Fruit fly (Drosophila melanogaster) whole organism, embryonic: ENCODE measurements around the gene CG3078.
A peak's percentile ranks its signal among the peaks of the same experiment; 100 is the strongest.

Experiments used
- CG10462 ChIP-seq: fragments of 200-800 bp; sonication (Bioruptor generic); optimal IDR thresholded peaks from 2 replicates; lab custom pipeline; 2016; ENCODE audit warnings: missing biosample characterization, missing genetic modification characterization
- CG11723 ChIP-seq: fragments of 200-800 bp; sonication (Bioruptor generic); optimal IDR thresholded peaks from 2 replicates; lab custom pipeline; 2017; ENCODE audit warnings: missing biosample characterization, mild to moderate bottlenecking, missing genetic modification characterization
- CG12299 ChIP-seq: fragments of 200-800 bp; sonication (Bioruptor generic); optimal IDR thresholded peaks from 2 replicates; lab custom pipeline; 2018; ENCODE audit warnings: missing biosample characterization, mild to moderate bottlenecking, missing genetic modification characterization
- CG13424 ChIP-seq: fragments of 200-800 bp; sonication (Bioruptor generic); optimal IDR thresholded peaks from 2 replicates; lab custom pipeline; 2019; ENCODE audit warnings: missing biosample characterization, mild to moderate bottlenecking, missing genetic modification characterization, moderate library complexity
- CG15073 ChIP-seq: fragments of 200-800 bp; sonication (Bioruptor generic); optimal IDR thresholded peaks from 2 replicates; lab custom pipeline; 2016; ENCODE audit warnings: missing biosample characterization, missing genetic modification characterization
- CG17612 ChIP-seq: fragments of 200-800 bp; sonication (Bioruptor generic); IDR thresholded peaks from 2 replicates; pipeline ENCODE4 v1.3.6; 2022; ENCODE audit warnings: missing biosample characterization, missing genetic modification characterization
- CG18011 ChIP-seq: fragments of 200-800 bp; sonication (Bioruptor generic); optimal IDR thresholded peaks from 2 replicates; lab custom pipeline; 2017; ENCODE audit warnings: missing biosample characterization, missing genetic modification characterization, mild to moderate bottlenecking, moderate library complexity, missing genotype
- CG18262 ChIP-seq: fragments of 200-800 bp; optimal IDR thresholded peaks from 3 replicates; lab custom pipeline; 2019; ENCODE audit warnings: missing biosample characterization, mild to moderate bottlenecking, missing genetic modification characterization, moderate library complexity
- CG3163 ChIP-seq: fragments of 200-800 bp; sonication (Bioruptor generic); optimal IDR thresholded peaks from 3 replicates; lab custom pipeline; 2016; ENCODE audit warnings: missing biosample characterization, missing genetic modification characterization
- CG3281 ChIP-seq: fragments of 200-800 bp; sonication (Bioruptor generic); optimal IDR thresholded peaks from 3 replicates; lab custom pipeline; 2017; ENCODE audit warnings: missing biosample characterization, mild to moderate bottlenecking, missing genetic modification characterization
- CG3847 ChIP-seq: fragments of 200-800 bp; sonication (Bioruptor generic); IDR thresholded peaks from 2 replicates; pipeline ENCODE4 v1.3.6; 2022; ENCODE audit warnings: missing biosample characterization, missing genetic modification characterization
- CG4360 ChIP-seq: fragments of 200-800 bp; sonication (Bioruptor generic); IDR thresholded peaks from 2 replicates; pipeline ENCODE4 v1.3.6; 2022; ENCODE audit warnings: missing biosample characterization, missing genetic modification characterization
- CG43689 ChIP-seq: fragments of 200-800 bp; sonication (Bioruptor generic); IDR thresholded peaks from 2 replicates; pipeline ENCODE4 v1.3.6; 2022; ENCODE audit warnings: missing biosample characterization, missing genetic modification characterization
- CG4707 ChIP-seq: fragments of 200-800 bp; sonication (Bioruptor generic); optimal IDR thresholded peaks from 2 replicates; lab custom pipeline; 2018; ENCODE audit warnings: missing biosample characterization, mild to moderate bottlenecking, missing genetic modification characterization, moderate library complexity
- CG6175 ChIP-seq: fragments of 200-800 bp; sonication (Bioruptor generic); IDR thresholded peaks from 3 replicates; pipeline ENCODE4 v1.3.6; 2022; ENCODE audit warnings: missing biosample characterization, missing genetic modification characterization
- CG6689 ChIP-seq: fragments of 200-800 bp; sonication (Bioruptor generic); IDR thresholded peaks from 2 replicates; pipeline ENCODE4 v1.3.6; 2022; ENCODE audit warnings: missing biosample characterization, missing genetic modification characterization
- CG6765 ChIP-seq: fragments of 200-800 bp; sonication (Bioruptor generic); optimal IDR thresholded peaks from 3 replicates; lab custom pipeline; 2017; ENCODE audit warnings: missing biosample characterization, mild to moderate bottlenecking, missing genetic modification characterization
- CG6854 ChIP-seq: fragments of 200-800 bp; sonication (Bioruptor generic); optimal IDR thresholded peaks from 3 replicates; lab custom pipeline; 2017; ENCODE audit warnings: missing biosample characterization, mild to moderate bottlenecking, missing genetic modification characterization
- CG8281 ChIP-seq: fragments of 200-800 bp; sonication (Bioruptor generic); optimal IDR thresholded peaks from 2 replicates; lab custom pipeline; 2018; ENCODE audit warnings: missing biosample characterization, mild to moderate bottlenecking, missing genetic modification characterization, moderate library complexity
- CG9215 ChIP-seq: fragments of 200-800 bp; sonication (Bioruptor generic); IDR thresholded peaks from 2 replicates; pipeline ENCODE4 v1.3.6; 2022; ENCODE audit warnings: missing biosample characterization, missing genetic modification characterization
- CG9609 ChIP-seq: fragments of 200-800 bp; sonication (Bioruptor generic); optimal IDR thresholded peaks from 3 replicates; lab custom pipeline; 2016; ENCODE audit warnings: missing biosample characterization, missing genetic modification characterization
- CG9797 ChIP-seq: fragments of 200-800 bp; sonication (Bioruptor generic); optimal IDR thresholded peaks from 3 replicates; lab custom pipeline; 2018; ENCODE audit warnings: missing biosample characterization, mild to moderate bottlenecking, missing genetic modification characterization
- Chrac-16 ChIP-seq: fragments of 200-800 bp; sonication (Bioruptor generic); optimal IDR thresholded peaks from 3 replicates; lab custom pipeline; 2016; ENCODE audit warnings: missing biosample characterization, missing genetic modification characterization
- D19A ChIP-seq: fragments of 200-800 bp; optimal IDR thresholded peaks from 3 replicates; lab custom pipeline; 2019; ENCODE audit warnings: missing biosample characterization, mild to moderate bottlenecking, missing genetic modification characterization, moderate library complexity
- Ets65A ChIP-seq: fragments of 200-800 bp; sonication (Bioruptor generic); peaks from one replicate; lab custom pipeline; 2016; ENCODE audit warnings: missing biosample characterization, missing genetic modification characterization
- Hmx ChIP-seq: fragments of 200-800 bp; sonication (Bioruptor generic); optimal IDR thresholded peaks from 2 replicates; lab custom pipeline; 2016; ENCODE audit warnings: missing biosample characterization, missing genetic modification characterization
- Hr39 ChIP-seq: fragments of >200 bp; optimal IDR thresholded peaks from 2 replicates; lab custom pipeline; 2017
- Mad ChIP-seq: fragments of 200-800 bp; sonication (Bioruptor generic); optimal IDR thresholded peaks from 2 replicates; lab custom pipeline; 2016; ENCODE audit warnings: missing biosample characterization, missing genetic modification characterization
- Opbp ChIP-seq: fragments of 200-800 bp; sonication (Bioruptor generic); IDR thresholded peaks from 3 replicates; pipeline ENCODE4 v1.3.6; 2022; ENCODE audit warnings: missing biosample characterization, missing genetic modification characterization; ENCODE audit not compliant: partially characterized antibody
- Poxn ChIP-seq: fragments of 200-800 bp; sonication (Bioruptor generic); IDR thresholded peaks from 2 replicates; pipeline ENCODE4 v1.3.6; 2022; ENCODE audit warnings: missing biosample characterization, missing genetic modification characterization
- Sox102F ChIP-seq: fragments of 200-800 bp; sonication (Bioruptor generic); optimal IDR thresholded peaks from 2 replicates; lab custom pipeline; 2018; ENCODE audit warnings: missing biosample characterization, mild to moderate bottlenecking, missing genetic modification characterization, moderate library complexity
- Usf ChIP-seq: fragments of 200-800 bp; sonication (Bioruptor generic); optimal IDR thresholded peaks from 2 replicates; lab custom pipeline; 2017; ENCODE audit warnings: missing genotype, missing biosample characterization, missing genetic modification characterization
- amos ChIP-seq: fragments of 200-800 bp; sonication (Bioruptor generic); IDR thresholded peaks from 2 replicates; pipeline ENCODE4 v1.3.6; 2022; ENCODE audit warnings: missing biosample characterization, missing genetic modification characterization; ENCODE audit not compliant: partially characterized antibody
- dimm ChIP-seq: fragments of 200-800 bp; sonication (Bioruptor generic); IDR thresholded peaks from 2 replicates; pipeline ENCODE4 v1.3.6; 2022; ENCODE audit warnings: missing biosample characterization, missing genetic modification characterization
- ems ChIP-seq: fragments of 200-800 bp; sonication (Bioruptor generic); optimal IDR thresholded peaks from 3 replicates; lab custom pipeline; 2016; ENCODE audit warnings: missing biosample characterization, missing genetic modification characterization
- fd3F ChIP-seq: fragments of 200-800 bp; sonication (Bioruptor generic); optimal IDR thresholded peaks from 2 replicates; lab custom pipeline; 2018; ENCODE audit warnings: missing biosample characterization, mild to moderate bottlenecking, missing genetic modification characterization, moderate library complexity
- fd96Cb ChIP-seq: fragments of 200-800 bp; sonication (Bioruptor generic); optimal IDR thresholded peaks from 2 replicates; lab custom pipeline; 2018; ENCODE audit warnings: missing biosample characterization, mild to moderate bottlenecking, missing genetic modification characterization, moderate library complexity
- fu2 ChIP-seq: fragments of 200-800 bp; sonication (Bioruptor generic); optimal IDR thresholded peaks from 2 replicates; lab custom pipeline; 2016; ENCODE audit warnings: missing biosample characterization, missing genetic modification characterization
- h ChIP-seq: fragments of >200 bp; optimal IDR thresholded peaks from 2 replicates; lab custom pipeline; 2017
- luna ChIP-seq: fragments of 200-800 bp; sonication (Bioruptor generic); optimal IDR thresholded peaks from 2 replicates; lab custom pipeline; 2016; ENCODE audit warnings: missing biosample characterization, missing genetic modification characterization
- mld ChIP-seq: fragments of 200-800 bp; sonication (Bioruptor generic); IDR thresholded peaks from 3 replicates; pipeline ENCODE4 v1.3.6; 2022; ENCODE audit warnings: missing biosample characterization, missing genetic modification characterization; ENCODE audit not compliant: partially characterized antibody
- odd ChIP-seq: fragments of 200-800 bp; sonication (Bioruptor generic); optimal IDR thresholded peaks from 2 replicates; lab custom pipeline; 2017; ENCODE audit warnings: missing biosample characterization, mild to moderate bottlenecking, missing genetic modification characterization
- pho ChIP-seq: fragments of 200-800 bp; sonication (Bioruptor generic); optimal IDR thresholded peaks from 2 replicates; lab custom pipeline; 2016; ENCODE audit warnings: missing biosample characterization, missing genetic modification characterization
- prd ChIP-seq, 3 experiments: fragments of >200 bp in 2 of 3; fragments of 200-800 bp in 1 of 3; sonication (Bioruptor generic) in 1 of 3; optimal IDR thresholded peaks in 2 of 3; IDR thresholded peaks in 1 of 3; 2 replicates in 2 of 3; 3 replicates in 1 of 3; pipeline versions ENCODE4 v1.3.6 to Lab custom; 2017 to 2022; ENCODE audit warnings: missing biosample characterization in 1 of 3, missing genetic modification characterization in 1 of 3
- shn ChIP-seq: fragments of 200-800 bp; sonication (Bioruptor generic); optimal IDR thresholded peaks from 3 replicates; lab custom pipeline; 2016; ENCODE audit warnings: missing biosample characterization, missing genetic modification characterization
- sr ChIP-seq: fragments of 200-800 bp; sonication (Bioruptor generic); IDR thresholded peaks from 3 replicates; pipeline ENCODE4 v1.3.6; 2022; ENCODE audit warnings: missing biosample characterization, missing genetic modification characterization
- tx ChIP-seq: fragments of 200-800 bp; sonication (Bioruptor generic); optimal IDR thresholded peaks from 2 replicates; lab custom pipeline; 2016; ENCODE audit warnings: missing biosample characterization, missing genetic modification characterization
- zen ChIP-seq: fragments of 200-800 bp; sonication (Bioruptor generic); optimal IDR thresholded peaks from 3 replicates; lab custom pipeline; 2018; ENCODE audit warnings: missing biosample characterization, mild to moderate bottlenecking, missing genetic modification characterization, moderate library complexity
- zfh2 ChIP-seq: fragments of 200-800 bp; sonication (Bioruptor generic); optimal IDR thresholded peaks from 2 replicates; lab custom pipeline; 2016; ENCODE audit warnings: missing biosample characterization, missing genetic modification characterization

Gene CG3078

dm6 chrX:2301613-2302522 lies 42.2 kb upstream of the CG3078 start (continued):
- TF ChIP-seq odd (GFP tag; lab: Kevin White, UChicago) (peak; percentile 62), CG6175 (GFP tag; lab: Robert Waterston, UW) (peak; percentile 23; the same call in 1 of the 3 replicates), CG13424 (peak; percentile 83), CG18262 (tag; lab: Kevin White, UChicago) (peak; percentile 86), zfh2 (GFP tag; lab: Kevin White, UChicago) (peak; percentile 68), tx (peak; percentile 79), prd (optimal IDR thresholded peaks at IDR 0.05; lab: Kevin White, UChicago) (no peak), prd (GFP tag; IDR thresholded peaks at IDR 0.05; lab: Robert Waterston, UW) (peak; percentile 90), CG3163 (GFP tag; lab: Kevin White, UChicago) (peak; percentile 56), fd3F (GFP tag; lab: Kevin White, UChicago) (peak; percentile 71), fu2 (GFP tag; lab: Kevin White, UChicago) (peak; percentile 78), zen (tag; lab: Kevin White, UChicago) (peak; percentile 56), sr (GFP tag; lab: Robert Waterston, UW) (peak; percentile 68; the same call in 1 of the 3 replicates), CG9215 (GFP tag; lab: Robert Waterston, UW) (peak; percentile 70; the same call in 1 of the 2 replicates), CG6765 (peak; percentile 47), CG43689 (GFP tag; lab: Robert Waterston, UW) (0 out of 2 replicates have a peak, but pooled peaks have one; percentile 18), Usf (GFP tag; lab: Kevin White, UChicago) (peak; percentile 72), Mad (GFP tag; lab: Kevin White, UChicago) (peak; percentile 75), CG4360 (GFP tag; lab: Robert Waterston, UW) (peak; percentile 41), dimm (GFP tag; lab: Robert Waterston, UW) (peak; percentile 46; the same call in 1 of the 2 replicates), CG9797 (GFP tag; lab: Kevin White, UChicago) (no peak), pho (peak; percentile 78), Hmx (GFP tag; lab: Kevin White, UChicago) (peak; percentile 28), CG8281 (tag; lab: Kevin White, UChicago) (peak; percentile 46), ems (GFP tag; lab: Kevin White, UChicago) (peak; percentile 76), CG6689 (peak; percentile 90), CG3281 (GFP tag; lab: Kevin White, UChicago) (peak; percentile 79), h (lab: Kevin White, UChicago) (no peak), Chrac-16 (peak; percentile 75), mld (GFP tag; lab: Robert Waterston, UW) (no peak), CG6854 (peak; percentile 69), D19A (tag; lab: Kevin White, UChicago) (peak; percentile 78), CG3847 (peak; percentile 61), CG18011 (peak; percentile 44), Sox102F (GFP tag; lab: Kevin White, UChicago) (peak; percentile 83), CG17612 (peak; percentile 62), amos (GFP tag; lab: Robert Waterston, UW) (no peak), CG12299 (tag; lab: Kevin White, UChicago) (peak; percentile 53), Poxn (GFP tag; lab: Robert Waterston, UW) (peak; percentile 22; the same call in 1 of the 2 replicates), CG10462 (peak; percentile 34), CG15073 (GFP tag; lab: Kevin White, UChicago) (peak; percentile 91), fd96Cb (tag; lab: Kevin White, UChicago) (peak; percentile 86), Opbp (GFP tag; lab: Robert Waterston, UW) (no peak), Hr39 (no peak), shn (GFP tag; lab: Kevin White, UChicago) (peak; percentile 84), CG4707 (peak; percentile 45), luna (GFP tag; lab: Kevin White, UChicago) (peak; percentile 52), Ets65A (peak; percentile 94), CG11723 (GFP tag; lab: Kevin White, UChicago) (peak; percentile 55), CG9609 (peak; percentile 86)
